Fruit fly (Drosophila melanogaster) whole organism: Measurements from ENCODE around the gene shd.

Source experiments
- CG8478 ChIP-seq: fragments of >200 bp; optimal IDR thresholded peaks from 2 replicates; lab custom pipeline; 2018; ENCODE audit warnings: inconsistent platforms
- psq ChIP-seq: fragments of >200 bp; optimal IDR thresholded peaks from 2 replicates; lab custom pipeline; 2017
- usp ChIP-seq: fragments of >200 bp; optimal IDR thresholded peaks from 2 replicates; lab custom pipeline; 2017; ENCODE audit warnings: missing biosample characterization, missing genetic modification characterization, mixed read lengths

DNA sequence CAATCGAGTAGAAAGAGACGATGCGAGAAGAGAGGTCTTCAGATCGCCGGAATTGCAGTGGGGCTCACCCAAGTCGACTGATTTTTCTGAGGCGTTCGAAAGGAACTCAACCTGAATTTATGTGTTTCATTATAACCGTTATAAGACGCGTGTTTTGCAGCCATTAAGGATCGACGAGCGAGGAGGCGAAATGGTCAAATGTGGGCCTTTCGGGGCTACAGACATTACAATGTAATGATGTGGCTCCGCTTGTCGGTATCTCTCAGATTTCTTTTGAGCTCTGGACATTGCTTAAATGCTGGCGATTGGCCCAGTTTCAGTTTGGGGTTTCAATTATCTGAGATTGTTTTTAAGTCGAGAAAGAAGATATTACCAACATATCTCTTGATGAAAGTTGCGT lies 28.6 kb downstream of the shd start:
- TF ChIP-seq usp (GFP tag; lab: Kevin White, UChicago) (no peak), CG8478 (no peak), psq (lab: Kevin White, UChicago) (no peak)
